Worm (Caenorhabditis elegans) whole organism, L4 larva: ENCODE results near the gene F49F1.15.
"Not testable (repeated sequence)": the region's sequence is repeated elsewhere in the genome, so short reads cannot be mapped to it uniquely, and the experiment has no call there.

Experiments used
- F44E2.7 ChIP-seq: fragments of 200-800 bp; sonication (Bioruptor generic); IDR thresholded peaks from 2 replicates; pipeline ENCODE4 v2.1.2; 2022; ENCODE audit warnings: missing genetic modification characterization, missing compliant biosample characterization
- R02D3.7 ChIP-seq: fragments of 150-350 bp; sonication (generic microtip); optimal IDR thresholded peaks from 3 replicates; lab custom pipeline; 2014; ENCODE audit warnings: missing biosample characterization, missing genetic modification characterization
- T20F7.1 ChIP-seq: fragments of 200-800 bp; sonication (Bioruptor generic); optimal IDR thresholded peaks from 2 replicates; lab custom pipeline; 2018; ENCODE audit warnings: mild to moderate bottlenecking, missing genetic modification characterization, missing compliant biosample characterization
- aha-1 ChIP-seq: fragments of 150-350 bp; peaks from one replicate; lab custom pipeline; 2014; ENCODE audit warnings: missing biosample characterization, missing genetic modification characterization
- ceh-62 ChIP-seq: sonication (generic microtip); optimal IDR thresholded peaks from 2 replicates; lab custom pipeline; 2017; ENCODE audit warnings: missing biosample characterization, missing genetic modification characterization
- egl-27 ChIP-seq: sonication (generic microtip); optimal IDR thresholded peaks from 3 replicates; lab custom pipeline; 2017; ENCODE audit warnings: missing biosample characterization, missing genetic modification reagents, missing genetic modification characterization
- egl-43 ChIP-seq: fragments of 200-800 bp; sonication (Bioruptor generic); IDR thresholded peaks from 2 replicates; pipeline ENCODE4 v1.3.6; 2022; ENCODE audit warnings: missing genetic modification reagents, missing genetic modification characterization, missing compliant biosample characterization
- mdl-1 ChIP-seq, 2 experiments: fragments of 150-350 bp in 1 of 2; sonication (generic microtip) in 1 of 2; optimal IDR thresholded peaks; 2 replicates each; lab custom pipeline; 2014 to 2017; ENCODE audit warnings: missing biosample characterization in 2 of 2, missing genetic modification characterization in 2 of 2
- mep-1 ChIP-seq: fragments of 150-350 bp; sonication (generic microtip); optimal IDR thresholded peaks from 3 replicates; lab custom pipeline; 2014; ENCODE audit warnings: missing biosample characterization, missing genetic modification characterization
- snpc-4 ChIP-seq: fragments of 150-350 bp; optimal IDR thresholded peaks from 2 replicates; lab custom pipeline; 2014; ENCODE audit warnings: missing biosample characterization, missing genetic modification characterization
- zfp-3 ChIP-seq: fragments of 200-800 bp; sonication (Bioruptor generic); conservative IDR thresholded peaks from 2 replicates; pipeline ENCODE4 v1.3.6; 2022; ENCODE audit warnings: missing genetic modification reagents, missing genetic modification characterization, missing compliant biosample characterization
- ztf-11 ChIP-seq: fragments of 150-350 bp; optimal IDR thresholded peaks from 2 replicates; lab custom pipeline; 2014; ENCODE audit warnings: missing biosample characterization, missing genetic modification characterization
- ztf-7 ChIP-seq: fragments of 150-350 bp; optimal IDR thresholded peaks from 2 replicates; lab custom pipeline; 2014; ENCODE audit warnings: missing biosample characterization, missing genetic modification characterization

DNA sequence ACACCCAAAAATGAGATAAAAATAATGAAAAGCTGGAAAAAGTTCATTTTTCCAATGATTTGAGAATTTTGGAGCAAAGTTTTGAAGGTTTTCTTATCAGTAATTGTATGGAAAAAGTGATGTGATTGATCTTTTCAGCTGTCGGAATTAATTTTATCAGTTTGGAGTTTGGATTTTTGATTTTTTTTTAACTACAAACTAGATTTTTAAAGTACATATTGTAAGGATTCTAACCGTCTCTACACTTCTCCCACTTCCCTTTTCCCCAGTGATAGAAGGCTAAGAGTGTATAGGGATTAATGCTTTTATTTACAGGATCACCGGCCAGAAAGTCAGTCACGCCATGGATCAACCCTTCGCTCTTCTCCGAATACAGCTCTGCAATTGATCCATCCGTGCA is 11.2 kb upstream of the F49F1.15 start, which contains the start of gene F49F1.7:
- not testable (repeated sequence) for TF ChIP-seq R02D3.7 (tag; lab: Kevin White, UChicago); snpc-4 (tag; lab: Kevin White, UChicago); ztf-7 (tag; lab: Kevin White, UChicago); zfp-3 (GFP tag; lab: Robert Waterston, UW); T20F7.1; egl-27 (tag; lab: Kevin White, UChicago); ztf-11; mep-1 (tag; lab: Kevin White, UChicago); F44E2.7 (GFP tag; lab: Robert Waterston, UW); mdl-1 (tag; optimal IDR thresholded peaks at IDR 0.05; lab: Kevin White, UChicago); ceh-62 (tag; lab: Kevin White, UChicago); egl-43 (GFP tag; lab: Robert Waterston, UW); aha-1 (tag; lab: Kevin White, UChicago)
